Worm (Caenorhabditis elegans): ENCODE results near the gene clec-182.

DNA sequence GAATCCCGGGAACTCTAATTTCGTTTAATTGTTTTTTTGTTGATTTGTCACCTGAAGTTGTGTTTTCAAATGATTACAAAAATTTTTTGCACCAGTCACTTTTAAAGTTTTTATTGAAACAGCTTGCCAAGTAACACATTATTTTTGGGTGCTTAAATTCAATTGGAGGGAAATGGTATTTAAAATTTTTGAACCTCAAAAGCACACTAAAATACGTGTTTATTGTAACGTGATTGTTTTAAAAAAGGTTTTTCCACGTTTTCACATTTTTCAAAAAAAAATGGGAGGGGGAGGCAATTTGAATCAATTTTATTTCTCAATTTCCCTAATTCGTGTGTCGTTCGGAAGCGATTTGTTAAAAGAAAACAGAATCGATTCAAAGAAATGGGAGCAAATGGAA is 23.0 kb upstream of the clec-182 start, which contains the start of gene T28C6.5:
- TF ChIP-seq mxl-2 (GFP tag; conservative IDR thresholded peaks at IDR 0.05) = no peak
- no peak for TF ChIP-seq F37D6.2 (tag; optimal IDR thresholded peaks at IDR 0.05)
- no peak for TF ChIP-seq nhr-76 (tag; optimal IDR thresholded peaks at IDR 0.05)
- no peak for TF ChIP-seq aly-2 (tag; optimal IDR thresholded peaks at IDR 0.05)
- TF ChIP-seq mes-2 (tag; optimal IDR thresholded peaks at IDR 0.05; ENCODE audit: poor library complexity, severe bottlenecking) = no peak
- no peak for TF ChIP-seq egl-27 (tag; optimal IDR thresholded peaks at IDR 0.05)
- TF ChIP-seq snpc-4 (tag; optimal IDR thresholded peaks at IDR 0.05) = no peak
- no peak for TF ChIP-seq unc-62 (GFP tag; optimal IDR thresholded peaks at IDR 0.05 in 1 of 2)
- TF ChIP-seq unc-62 (tag; optimal IDR thresholded peaks at IDR 0.05) = no peak
- TF ChIP-seq nhr-28 (tag; optimal IDR thresholded peaks at IDR 0.05) = no peak
- TF ChIP-seq daf-16 (GFP tag; optimal IDR thresholded peaks at IDR 0.05) = no peak
- TF ChIP-seq daf-16 (tag; optimal IDR thresholded peaks at IDR 0.05) = no peak
- no peak for TF ChIP-seq lir-3 (tag; optimal IDR thresholded peaks at IDR 0.05)
